Fruit fly (Drosophila melanogaster): ENCODE measurements around the gene Tlk.
A peak's percentile ranks its signal among the peaks of the same experiment; 100 is the strongest.

dm6 chrX:3777236-3777635 lies 57.4 kb downstream of the Tlk start:
- TF ChIP-seq CG8478 (optimal IDR thresholded peaks at IDR 0.05) = no peak
- TF ChIP-seq CTCF (optimal IDR thresholded peaks at IDR 0.05) = peak in 1 of 2 experiments; percentile 25

Measured in S2 (cell line).